Worm (Caenorhabditis elegans): ENCODE data around the gene F22E5.11.

The F22E5.11 gene

ce11 chrII:2684783-2685182 is 40.4 kb upstream of the F22E5.11 start:
- TF ChIP-seq nfyb-1 (GFP tag; IDR thresholded peaks at IDR 0.05): no peak
- TF ChIP-seq ceh-79 (tag; optimal IDR thresholded peaks at IDR 0.05): no peak

- no peak for TF ChIP-seq F33H1.4 (GFP tag; IDR thresholded peaks at IDR 0.05)
- no peak for TF ChIP-seq rpc-1 (optimal IDR thresholded peaks at IDR 0.05)
- no peak for TF ChIP-seq rpc-1 (tag; optimal IDR thresholded peaks at IDR 0.05)
- no peak for TF ChIP-seq pha-4 (tag; optimal IDR thresholded peaks at IDR 0.05)
- TF ChIP-seq lir-1 (GFP tag; conservative IDR thresholded peaks at IDR 0.05): no peak
- no peak for TF ChIP-seq lin-54 (GFP tag; optimal IDR thresholded peaks at IDR 0.05)
- no peak for TF ChIP-seq ekl-4 (GFP tag; IDR thresholded peaks at IDR 0.05)
- TF ChIP-seq B0019.2 (GFP tag; conservative IDR thresholded peaks at IDR 0.05): no peak
- no peak for TF ChIP-seq madf-6 (GFP tag; IDR thresholded peaks at IDR 0.05)
- TF ChIP-seq egl-44 (GFP tag; IDR thresholded peaks at IDR 0.05): no peak
- TF ChIP-seq ztf-25 (GFP tag; IDR thresholded peaks at IDR 0.05): no peak
- no peak for TF ChIP-seq egl-18 (GFP tag; IDR thresholded peaks at IDR 0.05)
- TF ChIP-seq madf-8 (GFP tag; conservative IDR thresholded peaks at IDR 0.05): no peak
Observed at ce11 chrII:2684208-2684607, 39.8 kb upstream of the F22E5.11 start, which contains the start of gene ceh-87. TSS of gene ceh-87 (minus strand) at chrII:2684308.

- TF ChIP-seq nhr-179 (tag; optimal IDR thresholded peaks at IDR 0.05): no peak
- TF ChIP-seq zfh-2 (GFP tag; conservative IDR thresholded peaks at IDR 0.05): no peak
- no peak for TF ChIP-seq atf-7 (tag; optimal IDR thresholded peaks at IDR 0.05)
- no peak for TF ChIP-seq F55B11.4 (tag; optimal IDR thresholded peaks at IDR 0.05; ENCODE audit: borderline replicate concordance, insufficient read depth)
- TF ChIP-seq mel-28 (tag; optimal IDR thresholded peaks at IDR 0.05; ENCODE audit: borderline replicate concordance): no peak
- no peak for TF ChIP-seq bed-2 (GFP tag; IDR thresholded peaks at IDR 0.05)
- TF ChIP-seq pbrm-1 (GFP tag; IDR thresholded peaks at IDR 0.05): no peak
- TF ChIP-seq madf-6 (GFP tag; IDR thresholded peaks at IDR 0.05): no peak
Observed at ce11 chrII:2681118-2681517, 36.7 kb upstream of the F22E5.11 start, which contains the start of gene F34D6.1. TSS of gene F34D6.1 (minus strand) at chrII:2681218.

- no peak for TF ChIP-seq Y53F4B.3 (GFP tag; IDR thresholded peaks at IDR 0.05)
- no peak for TF ChIP-seq F49E8.2 (tag; optimal IDR thresholded peaks at IDR 0.05; ENCODE audit: insufficient read depth)
- no peak for TF ChIP-seq F23B12.7 (tag; optimal IDR thresholded peaks at IDR 0.05; ENCODE audit: insufficient read depth)
- 0 out of 2 replicates have a peak, but pooled peaks have one; percentile 10 for TF ChIP-seq ekl-4 (GFP tag; IDR thresholded peaks at IDR 0.05)
- peak; percentile 74 for TF ChIP-seq madf-6 (GFP tag; IDR thresholded peaks at IDR 0.05)
- TF ChIP-seq atf-7 (tag; optimal IDR thresholded peaks at IDR 0.05): peak; percentile 36
- peak; percentile 77 for TF ChIP-seq aptf-2 (GFP tag; conservative IDR thresholded peaks at IDR 0.05)
- TF ChIP-seq efl-1 (GFP tag; optimal IDR thresholded peaks at IDR 0.05): peak; percentile 63
- TF ChIP-seq madf-8 (GFP tag; conservative IDR thresholded peaks at IDR 0.05): peak; percentile 62
- TF ChIP-seq snpc-4 (GFP tag; optimal IDR thresholded peaks at IDR 0.05): no peak
- TF ChIP-seq snpc-4 (tag; optimal IDR thresholded peaks at IDR 0.05): peak in 1 of 4 experiments; percentile 36
- TF ChIP-seq nhr-80 (tag; optimal IDR thresholded peaks at IDR 0.05): peak; percentile 84
- no peak for TF ChIP-seq cebp-1 (GFP tag; IDR thresholded peaks at IDR 0.05)
- TF ChIP-seq cebp-1 (tag; optimal IDR thresholded peaks at IDR 0.05): no peak
- 0 out of 2 replicates have a peak, but pooled peaks have one; percentile 17 for TF ChIP-seq dox-1 (GFP tag; IDR thresholded peaks at IDR 0.05)
Observed at ce11 chrII:2677534-2678168, 33.3 kb upstream of the F22E5.11 start, which contains the start of gene F22E5.17. TSS of gene F22E5.17 (plus strand) at chrII:2678041.
